Worm (Caenorhabditis elegans) whole organism, L4 larva: Measurements from ENCODE around the gene clec-204.
A peak's percentile ranks its signal among the peaks of the same experiment; 100 is the strongest.

ENCODE experiments used
- F49E8.2 ChIP-seq: sonication (generic microtip); optimal IDR thresholded peaks from 2 replicates; lab custom pipeline; 2016; ENCODE audit warnings: missing compliant biosample characterization, mild to moderate bottlenecking, missing genetic modification characterization, borderline replicate concordance
- T20F7.1 ChIP-seq: fragments of 200-800 bp; sonication (Bioruptor generic); optimal IDR thresholded peaks from 2 replicates; lab custom pipeline; 2018; ENCODE audit warnings: mild to moderate bottlenecking, missing genetic modification characterization, missing compliant biosample characterization
- Y105C5A.15 ChIP-seq: fragments of 200-800 bp; sonication (Bioruptor generic); IDR thresholded peaks from 2 replicates; pipeline ENCODE4 v1.3.6; 2022; ENCODE audit warnings: missing genetic modification characterization, missing compliant biosample characterization
- Y48G9A.11 ChIP-seq: fragments of 200-800 bp; sonication (Bioruptor generic); IDR thresholded peaks from 2 replicates; pipeline ENCODE4 v1.3.6; 2022; ENCODE audit warnings: missing genetic modification reagents, missing genetic modification characterization, missing compliant biosample characterization
- Y75B8A.6 ChIP-seq: fragments of 200-800 bp; sonication (Bioruptor generic); IDR thresholded peaks from 2 replicates; pipeline ENCODE4 v1.3.6; 2022; ENCODE audit warnings: missing genetic modification reagents, missing genetic modification characterization, missing compliant biosample characterization
- aha-1 ChIP-seq: fragments of 150-350 bp; peaks from one replicate; lab custom pipeline; 2014; ENCODE audit warnings: missing biosample characterization, missing genetic modification characterization
- ceh-20 ChIP-seq: fragments of 200-800 bp; sonication (Bioruptor generic); IDR thresholded peaks from 2 replicates; pipeline ENCODE4 v1.3.6; 2022; ENCODE audit warnings: missing genetic modification reagents, missing genetic modification characterization, missing compliant biosample characterization
- ceh-62 ChIP-seq: sonication (generic microtip); optimal IDR thresholded peaks from 2 replicates; lab custom pipeline; 2017; ENCODE audit warnings: missing biosample characterization, missing genetic modification characterization
- dmd-6 ChIP-seq: fragments of 200-800 bp; sonication (Bioruptor generic); IDR thresholded peaks from 2 replicates; pipeline ENCODE4 v1.3.6; 2022; ENCODE audit warnings: missing genetic modification reagents, missing genetic modification characterization, missing compliant biosample characterization
- dpl-1 ChIP-seq: fragments of 150-350 bp; optimal IDR thresholded peaks from 2 replicates; lab custom pipeline; 2014; ENCODE audit warnings: missing biosample characterization, missing genetic modification reagents, missing genetic modification characterization
- egl-43 ChIP-seq: fragments of 200-800 bp; sonication (Bioruptor generic); IDR thresholded peaks from 2 replicates; pipeline ENCODE4 v1.3.6; 2022; ENCODE audit warnings: missing genetic modification reagents, missing genetic modification characterization, missing compliant biosample characterization
- lim-7 ChIP-seq: fragments of 200-800 bp; sonication (Bioruptor generic); IDR thresholded peaks from 2 replicates; pipeline ENCODE4 v1.3.6; 2022; ENCODE audit warnings: missing genetic modification characterization, missing compliant biosample characterization
- lin-38 ChIP-seq: fragments of 200-800 bp; sonication (Bioruptor generic); IDR thresholded peaks from 2 replicates; pipeline ENCODE4 v1.3.6; 2022; ENCODE audit warnings: missing genetic modification reagents, missing genetic modification characterization, missing compliant biosample characterization
- lin-39 ChIP-seq: fragments of 150-350 bp; optimal IDR thresholded peaks from 2 replicates; lab custom pipeline; 2014; ENCODE audit warnings: missing biosample characterization, missing genetic modification reagents, missing genetic modification characterization
- lsy-2 ChIP-seq, 2 experiments: fragments of 150-350 bp in 1 of 2; sonication (generic microtip) in 1 of 2; optimal IDR thresholded peaks; 2 replicates each; lab custom pipeline; 2014 to 2017; ENCODE audit warnings: missing biosample characterization in 2 of 2, missing genetic modification characterization in 2 of 2
- mdl-1 ChIP-seq, 2 experiments: fragments of 150-350 bp in 1 of 2; sonication (generic microtip) in 1 of 2; optimal IDR thresholded peaks; 2 replicates each; lab custom pipeline; 2014 to 2017; ENCODE audit warnings: missing biosample characterization in 2 of 2, missing genetic modification characterization in 2 of 2
- mep-1 ChIP-seq: fragments of 150-350 bp; sonication (generic microtip); optimal IDR thresholded peaks from 3 replicates; lab custom pipeline; 2014; ENCODE audit warnings: missing biosample characterization, missing genetic modification characterization
- mxl-3 ChIP-seq: fragments of 200-800 bp; sonication (Bioruptor generic); optimal IDR thresholded peaks from 2 replicates; lab custom pipeline; 2018; ENCODE audit warnings: mild to moderate bottlenecking, missing genetic modification characterization, missing compliant biosample characterization
- nhr-111 ChIP-seq: fragments of 200-800 bp; sonication (Bioruptor generic); optimal IDR thresholded peaks from 2 replicates; lab custom pipeline; 2018; ENCODE audit warnings: mild to moderate bottlenecking, missing genetic modification characterization, missing compliant biosample characterization
- nhr-25 ChIP-seq: sonication (generic microtip); optimal IDR thresholded peaks from 2 replicates; lab custom pipeline; 2017; ENCODE audit warnings: missing genetic modification characterization, mild to moderate bottlenecking, missing compliant biosample characterization, antibody characterized with exemption, moderate library complexity, borderline replicate concordance; ENCODE audit not compliant: insufficient read depth
- nhr-28 ChIP-seq: fragments of 150-350 bp; optimal IDR thresholded peaks from 2 replicates; lab custom pipeline; 2014; ENCODE audit warnings: missing biosample characterization, missing genetic modification characterization
- nhr-42 ChIP-seq: fragments of 200-800 bp; sonication (Bioruptor generic); IDR thresholded peaks from 2 replicates; pipeline ENCODE4 v1.3.6; 2022; ENCODE audit warnings: missing genetic modification characterization, missing compliant biosample characterization
- nhr-48 ChIP-seq: sonication (generic microtip); optimal IDR thresholded peaks from 2 replicates; lab custom pipeline; 2016; ENCODE audit warnings: mild to moderate bottlenecking, missing genetic modification characterization, missing compliant biosample characterization
- nhr-76 ChIP-seq: fragments of 150-350 bp; optimal IDR thresholded peaks from 2 replicates; lab custom pipeline; 2014; ENCODE audit warnings: missing biosample characterization, missing genetic modification characterization
- saeg-2 ChIP-seq: fragments of 200-800 bp; sonication (Bioruptor generic); IDR thresholded peaks from 2 replicates; pipeline ENCODE4 v1.3.6; 2022; ENCODE audit warnings: missing genetic modification reagents, missing genetic modification characterization, missing compliant biosample characterization
- sdz-12 ChIP-seq: fragments of 200-800 bp; sonication (Bioruptor generic); optimal IDR thresholded peaks from 2 replicates; lab custom pipeline; 2018; ENCODE audit warnings: mild to moderate bottlenecking, missing genetic modification characterization, missing compliant biosample characterization
- set-16 ChIP-seq: fragments of 200-800 bp; sonication (Bioruptor generic); IDR thresholded peaks from 2 replicates; pipeline ENCODE4 v1.3.6; 2022; ENCODE audit warnings: missing genetic modification reagents, missing genetic modification characterization, missing compliant biosample characterization
- skn-1 ChIP-seq: fragments of 150-350 bp; optimal IDR thresholded peaks from 2 replicates; lab custom pipeline; 2014; ENCODE audit warnings: missing biosample characterization, missing genetic modification characterization
- snpc-1.2 ChIP-seq: fragments of 200-800 bp; sonication (Bioruptor generic); IDR thresholded peaks from 2 replicates; pipeline ENCODE4 v1.3.6; 2022; ENCODE audit warnings: missing genetic modification reagents, missing genetic modification characterization, missing compliant biosample characterization
- snpc-4 ChIP-seq: fragments of 150-350 bp; optimal IDR thresholded peaks from 2 replicates; lab custom pipeline; 2014; ENCODE audit warnings: missing biosample characterization, missing genetic modification characterization
- spr-3 ChIP-seq: fragments of 200-800 bp; sonication (Bioruptor generic); optimal IDR thresholded peaks from 2 replicates; lab custom pipeline; 2018; ENCODE audit warnings: mild to moderate bottlenecking, missing genetic modification characterization, missing compliant biosample characterization
- tra-1 ChIP-seq: fragments of 200-800 bp; sonication (Bioruptor generic); IDR thresholded peaks from 2 replicates; pipeline ENCODE4 v1.3.6; 2022; ENCODE audit warnings: missing genetic modification reagents, missing genetic modification characterization, missing compliant biosample characterization
- unc-39 ChIP-seq: sonication (generic microtip); optimal IDR thresholded peaks from 2 replicates; lab custom pipeline; 2017; ENCODE audit warnings: missing biosample characterization, missing genetic modification characterization
- unc-62 ChIP-seq, 3 experiments: fragments of 150-350 bp in 1 of 3; sonication (generic microtip); optimal IDR thresholded peaks in 2 of 3; peaks in 1 of 3; 1 replicate in 1 of 3; 2 replicates in 2 of 3; lab custom pipeline; 2014 to 2017; ENCODE audit warnings: missing biosample characterization in 3 of 3, missing genetic modification characterization in 3 of 3, missing genetic modification reagents in 3 of 3, missing genotype in 1 of 3
- vab-7 ChIP-seq: fragments of 200-800 bp; sonication (Bioruptor generic); IDR thresholded peaks from 2 replicates; pipeline ENCODE4 v1.3.6; 2022; ENCODE audit warnings: missing genetic modification reagents, missing genetic modification characterization, missing compliant biosample characterization
- zag-1 ChIP-seq: fragments of 150-350 bp; optimal IDR thresholded peaks from 2 replicates; lab custom pipeline; 2014; ENCODE audit warnings: missing biosample characterization, missing genetic modification characterization
- zfp-3 ChIP-seq: fragments of 200-800 bp; sonication (Bioruptor generic); conservative IDR thresholded peaks from 2 replicates; pipeline ENCODE4 v1.3.6; 2022; ENCODE audit warnings: missing genetic modification reagents, missing genetic modification characterization, missing compliant biosample characterization
- zip-11 ChIP-seq: fragments of 200-800 bp; sonication (Bioruptor generic); IDR thresholded peaks from 2 replicates; pipeline ENCODE4 v1.3.6; 2022; ENCODE audit warnings: missing genetic modification characterization, missing compliant biosample characterization
- zip-2 ChIP-seq: fragments of 150-350 bp; optimal IDR thresholded peaks from 2 replicates; lab custom pipeline; 2014; ENCODE audit warnings: missing biosample characterization, missing genetic modification characterization
- ztf-11 ChIP-seq: fragments of 150-350 bp; optimal IDR thresholded peaks from 2 replicates; lab custom pipeline; 2014; ENCODE audit warnings: missing biosample characterization, missing genetic modification characterization
- ztf-7 ChIP-seq: fragments of 150-350 bp; optimal IDR thresholded peaks from 2 replicates; lab custom pipeline; 2014; ENCODE audit warnings: missing biosample characterization, missing genetic modification characterization

Gene clec-204

ce11 chrV:1781922-1782321 lies 25.0 kb downstream of the clec-204 start, which contains the start of gene F36H9.5:
Gene F36H9.5 (minus strand): TSS chrV:1782022.
- TF ChIP-seq ceh-62 (no peak), skn-1 (tag; lab: Kevin White, UChicago) (no peak), sdz-12 (GFP tag; lab: Kevin White, UChicago) (no peak), tra-1 (GFP tag; lab: Robert Waterston, UW) (no peak), Y105C5A.15 (GFP tag; lab: Robert Waterston, UW) (no peak), dmd-6 (GFP tag; lab: Robert Waterston, UW) (no peak), zip-2 (no peak), dpl-1 (GFP tag; lab: Kevin White, UChicago) (no peak), egl-43 (GFP tag; lab: Robert Waterston, UW) (no peak), zip-11 (GFP tag; lab: Robert Waterston, UW) (no peak), unc-39 (no peak), nhr-42 (GFP tag; lab: Robert Waterston, UW) (no peak), mep-1 (tag; lab: Kevin White, UChicago) (no peak), vab-7 (no peak)

- TF ChIP-seq nhr-28 (tag; lab: Kevin White, UChicago) (no peak), saeg-2 (GFP tag; lab: Robert Waterston, UW) (no peak), lin-38 (GFP tag; lab: Robert Waterston, UW) (no peak), vab-7 (no peak), dpl-1 (GFP tag; lab: Kevin White, UChicago) (no peak), ceh-20 (no peak), snpc-4 (tag; lab: Kevin White, UChicago) (no peak), aha-1 (no peak), nhr-111 (GFP tag; lab: Kevin White, UChicago) (no peak), nhr-48 (tag; lab: Kevin White, UChicago) (no peak), egl-43 (GFP tag; lab: Robert Waterston, UW) (no peak), ztf-7 (tag; lab: Kevin White, UChicago) (no peak), spr-3 (no peak), ceh-62 (no peak), lim-7 (GFP tag; lab: Robert Waterston, UW) (no peak), nhr-42 (GFP tag; lab: Robert Waterston, UW) (no peak), lsy-2 (tag; optimal IDR thresholded peaks at IDR 0.05; lab: Kevin White, UChicago) (no peak), T20F7.1 (GFP tag; lab: Kevin White, UChicago) (no peak)
These were observed 31.2 kb downstream of the clec-204 start, which contains the start of gene F36H9.2 for ce11 chrV:1788157-1788556. Gene F36H9.2 (plus strand): TSS chrV:1788457.

- TF ChIP-seq zag-1 (tag; lab: Kevin White, UChicago) (no peak), nhr-42 (GFP tag; lab: Robert Waterston, UW) (no peak), mdl-1 (tag; optimal IDR thresholded peaks at IDR 0.05; lab: Kevin White, UChicago) (peak in 1 of 2 experiments; percentile 54), unc-62 (GFP tag; optimal IDR thresholded peaks at IDR 0.05 in 1 of 2; lab: Kevin White, UChicago) (peak in 1 of 2 experiments; percentile 73), unc-62 (tag; optimal IDR thresholded peaks at IDR 0.05; lab: Kevin White, UChicago) (no peak), zfp-3 (GFP tag; lab: Robert Waterston, UW) (no peak), nhr-48 (tag; lab: Kevin White, UChicago) (peak; percentile 61), Y105C5A.15 (GFP tag; lab: Robert Waterston, UW) (no peak), Y48G9A.11 (GFP tag; lab: Robert Waterston, UW) (no peak), ztf-11 (tag; lab: Kevin White, UChicago) (no peak), nhr-111 (GFP tag; lab: Kevin White, UChicago) (no peak), Y75B8A.6 (GFP tag; lab: Robert Waterston, UW) (no peak), F49E8.2 (tag; lab: Kevin White, UChicago) (no peak), nhr-25 (tag; lab: Kevin White, UChicago) (no peak), set-16 (no peak), mxl-3 (GFP tag; lab: Kevin White, UChicago) (peak; percentile 67), lin-39 (tag; lab: Kevin White, UChicago) (no peak), nhr-28 (tag; lab: Kevin White, UChicago) (peak; percentile 54), snpc-1.2 (GFP tag; lab: Robert Waterston, UW) (no peak), aha-1 (no peak), nhr-76 (no peak)
- TF ChIP-seq, all 104 proteins: peak for 5
These were observed 32.5 kb downstream of the clec-204 start for ce11 chrV:1789495-1789894.
